Worm (Caenorhabditis elegans) whole organism, young adult: Measurements from ENCODE around the gene nhr-211.

Experiments
- F37B4.10 ChIP-seq: fragments of 200-800 bp; sonication (Bioruptor generic); IDR thresholded peaks from 2 replicates; pipeline ENCODE4 v1.3.6; 2022; ENCODE audit warnings: missing genetic modification characterization, missing compliant biosample characterization
- F39B2.1 ChIP-seq: fragments of 200-800 bp; sonication (Bioruptor generic); IDR thresholded peaks from 2 replicates; pipeline ENCODE4 v1.3.6; 2022; ENCODE audit warnings: missing genetic modification reagents, missing genetic modification characterization, missing compliant biosample characterization
- F49E8.2 ChIP-seq: sonication (generic microtip); optimal IDR thresholded peaks from 3 replicates; lab custom pipeline; 2017; ENCODE audit warnings: missing genetic modification characterization, mild to moderate bottlenecking, missing compliant biosample characterization, antibody characterized with exemption, moderate library complexity; ENCODE audit not compliant: insufficient read depth
- him-1 ChIP-seq: sonication (generic microtip); optimal IDR thresholded peaks from 2 replicates; lab custom pipeline; 2016; ENCODE audit warnings: missing genotype, missing genetic modification reagents, missing genetic modification characterization, missing compliant biosample characterization
- lin-35 ChIP-seq, 3 experiments: fragments of 150-350 bp in 2 of 3; sonication (generic microtip) in 1 of 3; optimal IDR thresholded peaks; 2 replicates each; lab custom pipeline; 2014 to 2018; ENCODE audit warnings: missing biosample characterization in 3 of 3, missing genetic modification characterization in 3 of 3, missing genetic modification reagents in 3 of 3
- pha-4 ChIP-seq: fragments of 150-350 bp; sonication (generic microtip); optimal IDR thresholded peaks from 2 replicates; lab custom pipeline; 2014; ENCODE audit warnings: missing biosample characterization, missing genetic modification reagents, missing genetic modification characterization
- snpc-1.1 ChIP-seq: sonication (generic microtip); optimal IDR thresholded peaks from 2 replicates; lab custom pipeline; 2017; ENCODE audit warnings: missing genetic modification characterization, mild to moderate bottlenecking, missing compliant biosample characterization, antibody characterized with exemption, moderate library complexity, missing genotype, missing genetic modification reagents; ENCODE audit not compliant: insufficient read depth
- snpc-4 ChIP-seq, 5 experiments: fragments of 150-350 bp in 1 of 5; sonication (generic microtip) in 4 of 5; optimal IDR thresholded peaks; 2 replicates each; lab custom pipeline; 2014 to 2018; ENCODE audit warnings: missing genetic modification characterization in 5 of 5, missing biosample characterization in 3 of 5, antibody characterized with exemption in 2 of 5, mild to moderate bottlenecking in 2 of 5, missing compliant biosample characterization in 2 of 5, missing genotype in 2 of 5, moderate library complexity in 2 of 5, missing genetic modification reagents in 1 of 5
- unc-62 ChIP-seq: fragments of 150-350 bp; optimal IDR thresholded peaks from 2 replicates; lab custom pipeline; 2014; ENCODE audit warnings: missing biosample characterization, missing genetic modification reagents, missing genetic modification characterization
- ztf-6 ChIP-seq: fragments of 200-800 bp; sonication (Bioruptor generic); IDR thresholded peaks from 2 replicates; pipeline ENCODE4 v1.3.6; 2022; ENCODE audit warnings: missing genetic modification reagents, missing genetic modification characterization, missing compliant biosample characterization

DNA sequence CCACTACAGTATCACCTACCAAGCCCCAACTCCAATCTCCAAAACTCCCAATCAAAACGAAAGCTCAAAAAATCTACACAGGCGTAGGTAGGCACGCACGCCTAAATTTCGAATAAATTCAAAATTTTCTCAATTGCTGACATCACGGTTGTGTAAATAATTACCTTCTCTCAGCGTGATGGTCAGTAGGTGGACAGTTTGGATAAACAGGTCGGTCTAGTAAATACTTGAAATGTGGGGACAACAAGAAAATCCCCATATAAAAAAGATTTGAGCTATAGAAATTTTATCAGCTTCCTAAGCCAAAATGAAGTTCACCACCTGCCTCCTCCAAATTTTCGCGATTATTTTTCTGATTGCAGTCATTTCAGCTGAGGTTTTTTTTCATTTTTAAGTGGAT is 48.7 kb upstream of the nhr-211 start, which contains the start of gene B0554.1:
- TF ChIP-seq F39B2.1 (GFP tag; lab: Robert Waterston, UW) (no peak), him-1 (no peak), unc-62 (no peak), F37B4.10 (GFP tag; lab: Robert Waterston, UW) (no peak), snpc-4 (GFP tag; optimal IDR thresholded peaks at IDR 0.05; lab: Kevin White, UChicago) (no peak), snpc-4 (tag; optimal IDR thresholded peaks at IDR 0.05; lab: Kevin White, UChicago) (no peak), pha-4 (tag; lab: Kevin White, UChicago) (no peak), snpc-1.1 (tag; lab: Kevin White, UChicago) (no peak), ztf-6 (GFP tag; lab: Robert Waterston, UW) (no peak), lin-35 (GFP tag; optimal IDR thresholded peaks at IDR 0.05; lab: Kevin White, UChicago) (no peak), F49E8.2 (tag; lab: Kevin White, UChicago) (no peak)
